Worm (Caenorhabditis elegans) whole organism, L3 larva: ENCODE data around the gene dhs-23.

Experiments
- nfya-1 ChIP-seq: sonication (generic microtip); optimal IDR thresholded peaks from 2 replicates; lab custom pipeline; 2017; ENCODE audit warnings: missing genetic modification characterization, mild to moderate bottlenecking, missing compliant biosample characterization, antibody characterized with exemption, moderate library complexity; ENCODE audit not compliant: insufficient read depth
- nhr-11 ChIP-seq: fragments of 150-350 bp; optimal IDR thresholded peaks from 2 replicates; lab custom pipeline; 2014; ENCODE audit warnings: missing biosample characterization, missing genetic modification characterization
- nhr-77 ChIP-seq: fragments of 150-350 bp; optimal IDR thresholded peaks from 2 replicates; lab custom pipeline; 2014; ENCODE audit warnings: missing biosample characterization, missing genetic modification characterization
- pha-4 ChIP-seq: fragments of 150-350 bp; optimal IDR thresholded peaks from 2 replicates; lab custom pipeline; 2014; ENCODE audit warnings: missing biosample characterization, missing genetic modification reagents, missing genetic modification characterization
- pqm-1 ChIP-seq: fragments of 150-350 bp; optimal IDR thresholded peaks from 2 replicates; lab custom pipeline; 2017; ENCODE audit warnings: missing biosample characterization, missing genetic modification characterization, inconsistent platforms
- unc-62 ChIP-seq: fragments of 150-350 bp; sonication (generic microtip); optimal IDR thresholded peaks from 4 replicates; lab custom pipeline; 2014; ENCODE audit warnings: missing biosample characterization, missing genetic modification reagents, missing genetic modification characterization

ce11 chrV:15379817-15380216, 1.2 kb upstream of the dhs-23 start, which contains the start of gene srh-251:
- TF ChIP-seq nfya-1 (tag; lab: Kevin White, UChicago) (no peak), nhr-77 (no peak), pha-4 (tag; lab: Kevin White, UChicago) (no peak), nhr-11 (tag; lab: Kevin White, UChicago) (no peak), pqm-1 (no peak), unc-62 (GFP tag; lab: Kevin White, UChicago) (no peak)
